Fruit fly (Drosophila melanogaster): ENCODE results near the gene Cyp4c3.

DNA sequence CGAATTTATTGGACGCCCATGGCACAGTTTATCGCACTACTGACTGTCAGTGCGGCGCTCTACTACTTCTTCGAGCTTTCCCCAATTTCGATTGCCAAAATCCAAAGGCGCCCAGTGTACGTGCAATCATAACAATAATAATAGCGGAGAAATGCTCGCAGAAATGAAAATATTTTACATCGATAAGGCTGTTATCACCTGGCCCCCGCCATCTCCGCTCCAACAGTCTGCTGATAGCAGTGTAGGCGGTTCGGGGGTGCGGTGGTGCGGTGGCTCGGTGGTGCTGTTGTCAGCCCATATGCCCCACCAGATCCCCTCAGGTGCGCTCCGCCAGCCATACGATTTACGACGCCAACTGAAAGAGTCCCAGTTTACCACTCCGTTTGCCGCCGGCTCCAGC, 21.4 kb downstream of the Cyp4c3 start:
- TF ChIP-seq NC2β (GFP tag; optimal IDR thresholded peaks at IDR 0.05) (no peak), CG6689 (GFP tag; IDR thresholded peaks at IDR 0.05) (no peak), ind (GFP tag; optimal IDR thresholded peaks at IDR 0.05) (no peak)
